Fruit fly (Drosophila melanogaster) whole organism, embryonic: ENCODE data around the gene pps.

Source experiments
- ATbp ChIP-seq: fragments of 200-800 bp; sonication (Bioruptor generic); optimal IDR thresholded peaks from 2 replicates; lab custom pipeline; 2017; ENCODE audit warnings: missing biosample characterization, mild to moderate bottlenecking, missing genetic modification characterization, missing genetic modification reagents
- B-H2 ChIP-seq: fragments of 200-800 bp; sonication (Bioruptor generic); optimal IDR thresholded peaks from 2 replicates; lab custom pipeline; 2018; ENCODE audit warnings: missing biosample characterization, mild to moderate bottlenecking, missing genetic modification characterization
- CG10147 ChIP-seq: fragments of 200-800 bp; sonication (Bioruptor generic); optimal IDR thresholded peaks from 2 replicates; lab custom pipeline; 2019; ENCODE audit warnings: missing biosample characterization, mild to moderate bottlenecking, missing genetic modification characterization, moderate library complexity
- CG10209 ChIP-seq: fragments of 200-800 bp; sonication (Bioruptor generic); optimal IDR thresholded peaks from 3 replicates; lab custom pipeline; 2017; ENCODE audit warnings: missing biosample characterization, mild to moderate bottlenecking, missing genetic modification characterization, missing genetic modification reagents
- CG1024 ChIP-seq: fragments of 200-800 bp; sonication (Bioruptor generic); IDR thresholded peaks from 2 replicates; pipeline ENCODE4 v1.3.6; 2022; ENCODE audit warnings: missing biosample characterization, missing genetic modification characterization
- CG10274 ChIP-seq: fragments of 200-800 bp; sonication (Bioruptor generic); optimal IDR thresholded peaks from 3 replicates; lab custom pipeline; 2017; ENCODE audit warnings: missing biosample characterization, mild to moderate bottlenecking, missing genetic modification characterization
- CG11085 ChIP-seq: fragments of 200-800 bp; sonication (Bioruptor generic); IDR thresholded peaks from 2 replicates; pipeline ENCODE4 v1.3.6; 2022; ENCODE audit warnings: missing biosample characterization, missing genetic modification characterization
- CG12071 ChIP-seq: fragments of 200-800 bp; sonication (Bioruptor generic); optimal IDR thresholded peaks from 3 replicates; lab custom pipeline; 2018; ENCODE audit warnings: missing biosample characterization, mild to moderate bottlenecking, missing genetic modification characterization
- CG12236 ChIP-seq: fragments of 200-800 bp; sonication (Bioruptor generic); optimal IDR thresholded peaks from 2 replicates; lab custom pipeline; 2016; ENCODE audit warnings: missing biosample characterization, missing genetic modification characterization
- CG12391 ChIP-seq: fragments of 200-800 bp; sonication (Bioruptor generic); optimal IDR thresholded peaks from 3 replicates; lab custom pipeline; 2018; ENCODE audit warnings: missing biosample characterization, mild to moderate bottlenecking, missing genetic modification characterization, moderate library complexity
- CG14965 ChIP-seq: fragments of 200-800 bp; sonication (Bioruptor generic); optimal IDR thresholded peaks from 2 replicates; lab custom pipeline; 2016; ENCODE audit warnings: missing biosample characterization, missing genetic modification characterization, borderline replicate concordance
- CG18011 ChIP-seq: fragments of 200-800 bp; sonication (Bioruptor generic); optimal IDR thresholded peaks from 2 replicates; lab custom pipeline; 2017; ENCODE audit warnings: missing biosample characterization, missing genetic modification characterization, mild to moderate bottlenecking, moderate library complexity, missing genotype
- CG2889 ChIP-seq: fragments of 200-800 bp; sonication (Bioruptor generic); IDR thresholded peaks from 3 replicates; pipeline ENCODE4 v1.3.6; 2022; ENCODE audit warnings: missing biosample characterization, missing genetic modification characterization
- CG31388 ChIP-seq: fragments of 200-800 bp; sonication (Bioruptor generic); optimal IDR thresholded peaks from 2 replicates; lab custom pipeline; 2016; ENCODE audit warnings: missing biosample characterization, missing genetic modification characterization
- CG32767 ChIP-seq: fragments of 200-800 bp; sonication (Bioruptor generic); IDR thresholded peaks from 2 replicates; pipeline ENCODE4 v1.3.6; 2022; ENCODE audit warnings: missing biosample characterization, missing genetic modification characterization
- CG33213 ChIP-seq: fragments of 200-800 bp; sonication (Bioruptor generic); optimal IDR thresholded peaks from 3 replicates; lab custom pipeline; 2016; ENCODE audit warnings: missing biosample characterization, missing genetic modification characterization
- CG33557 ChIP-seq: fragments of 200-800 bp; sonication (Bioruptor generic); optimal IDR thresholded peaks from 2 replicates; lab custom pipeline; 2019; ENCODE audit warnings: missing biosample characterization, mild to moderate bottlenecking, missing genetic modification characterization, moderate library complexity
- CG42726 ChIP-seq: fragments of 200-800 bp; sonication (Bioruptor generic); IDR thresholded peaks from 2 replicates; pipeline ENCODE4 v1.3.6; 2022; ENCODE audit warnings: missing biosample characterization, missing genetic modification characterization; ENCODE audit not compliant: partially characterized antibody
- CG6654 ChIP-seq: fragments of 200-800 bp; sonication (Bioruptor generic); optimal IDR thresholded peaks from 2 replicates; lab custom pipeline; 2017; ENCODE audit warnings: missing biosample characterization, mild to moderate bottlenecking, missing genetic modification characterization
- CG6854 ChIP-seq: fragments of 200-800 bp; sonication (Bioruptor generic); optimal IDR thresholded peaks from 3 replicates; lab custom pipeline; 2017; ENCODE audit warnings: missing biosample characterization, mild to moderate bottlenecking, missing genetic modification characterization
- CG8924 ChIP-seq: fragments of 200-800 bp; optimal IDR thresholded peaks from 3 replicates; lab custom pipeline; 2019; ENCODE audit warnings: missing biosample characterization, mild to moderate bottlenecking, missing genetic modification characterization, moderate library complexity
- CoRest ChIP-seq: fragments of 200-800 bp; sonication (Bioruptor generic); optimal IDR thresholded peaks from 3 replicates; lab custom pipeline; 2018; ENCODE audit warnings: missing biosample characterization, mild to moderate bottlenecking, missing genetic modification characterization, moderate library complexity
- D ChIP-seq, 2 experiments: fragments of 200-800 bp in 1 of 2; fragments of >200 bp in 1 of 2; sonication (Bioruptor generic) in 1 of 2; optimal IDR thresholded peaks; 2 replicates in 1 of 2; 3 replicates in 1 of 2; lab custom pipeline; 2017; ENCODE audit warnings: mild to moderate bottlenecking in 1 of 2, missing biosample characterization in 1 of 2, missing genetic modification characterization in 1 of 2, missing genetic modification reagents in 1 of 2
- Dref ChIP-seq: fragments of 200-800 bp; sonication (Bioruptor generic); IDR thresholded peaks from 2 replicates; pipeline ENCODE4 v1.3.6; 2022; ENCODE audit warnings: missing biosample characterization, missing genetic modification characterization
- Ets97D ChIP-seq: fragments of 200-800 bp; sonication (Bioruptor generic); optimal IDR thresholded peaks from 3 replicates; lab custom pipeline; 2016; ENCODE audit warnings: missing biosample characterization, missing genetic modification characterization
- Mad ChIP-seq: fragments of 200-800 bp; sonication (Bioruptor generic); optimal IDR thresholded peaks from 2 replicates; lab custom pipeline; 2016; ENCODE audit warnings: missing biosample characterization, missing genetic modification characterization
- NFAT ChIP-seq: fragments of 200-800 bp; sonication (Bioruptor generic); IDR thresholded peaks from 2 replicates; pipeline ENCODE4 v1.3.6; 2022; ENCODE audit warnings: missing biosample characterization, missing genetic modification characterization
- Vsx1 ChIP-seq: fragments of 200-800 bp; sonication (Bioruptor generic); optimal IDR thresholded peaks from 2 replicates; lab custom pipeline; 2017; ENCODE audit warnings: missing biosample characterization, mild to moderate bottlenecking, missing genetic modification characterization, missing genetic modification reagents
- abd-A ChIP-seq: fragments of 200-800 bp; sonication (Bioruptor generic); optimal IDR thresholded peaks from 3 replicates; lab custom pipeline; 2019; ENCODE audit warnings: missing biosample characterization, mild to moderate bottlenecking, missing genetic modification characterization, moderate library complexity
- bcd ChIP-seq: fragments of 200-800 bp; sonication (Bioruptor generic); optimal IDR thresholded peaks from 2 replicates; lab custom pipeline; 2017; ENCODE audit warnings: missing biosample characterization, mild to moderate bottlenecking, missing genetic modification characterization
- cato ChIP-seq: fragments of 200-800 bp; sonication (Bioruptor generic); optimal IDR thresholded peaks from 2 replicates; lab custom pipeline; 2016; ENCODE audit warnings: missing biosample characterization, missing genetic modification characterization, borderline replicate concordance
- chif ChIP-seq, 2 experiments: fragments of 200-800 bp; sonication (Bioruptor generic); optimal IDR thresholded peaks; 3 replicates each; lab custom pipeline; 2016; ENCODE audit warnings: missing biosample characterization in 2 of 2, missing genetic modification characterization in 2 of 2
- dan ChIP-seq: fragments of 200-800 bp; sonication (Bioruptor generic); IDR thresholded peaks from 2 replicates; pipeline ENCODE4 v1.3.6; 2022; ENCODE audit warnings: missing biosample characterization, missing genetic modification characterization
- ems ChIP-seq: fragments of 200-800 bp; sonication (Bioruptor generic); optimal IDR thresholded peaks from 3 replicates; lab custom pipeline; 2016; ENCODE audit warnings: missing biosample characterization, missing genetic modification characterization
- exex ChIP-seq: fragments of 200-800 bp; sonication (Bioruptor generic); optimal IDR thresholded peaks from 4 replicates; lab custom pipeline; 2018; ENCODE audit warnings: missing biosample characterization, mild to moderate bottlenecking, missing genetic modification characterization, moderate library complexity
- ham ChIP-seq: fragments of 200-800 bp; sonication (Bioruptor generic); IDR thresholded peaks from 2 replicates; pipeline ENCODE4 v1.3.6; 2022; ENCODE audit warnings: missing biosample characterization, missing genetic modification characterization
- inv ChIP-seq: fragments of 200-800 bp; sonication (Bioruptor generic); IDR thresholded peaks from 2 replicates; pipeline ENCODE4 v1.3.6; 2022; ENCODE audit warnings: missing biosample characterization, missing genetic modification characterization; ENCODE audit not compliant: partially characterized antibody
- jigr1 ChIP-seq: fragments of 200-800 bp; sonication (Bioruptor generic); IDR thresholded peaks from 3 replicates; pipeline ENCODE4 v1.3.6; 2022; ENCODE audit warnings: missing biosample characterization, missing genetic modification characterization
- kah ChIP-seq: fragments of 200-800 bp; sonication (Bioruptor generic); optimal IDR thresholded peaks from 2 replicates; lab custom pipeline; 2018; ENCODE audit warnings: missing biosample characterization, mild to moderate bottlenecking, missing genetic modification characterization
- maf-S ChIP-seq: fragments of 200-800 bp; sonication (Bioruptor generic); optimal IDR thresholded peaks from 2 replicates; lab custom pipeline; 2016; ENCODE audit warnings: missing biosample characterization, missing genetic modification characterization
- nau ChIP-seq: fragments of 200-800 bp; sonication (Bioruptor generic); optimal IDR thresholded peaks from 3 replicates; lab custom pipeline; 2017; ENCODE audit warnings: missing biosample characterization, mild to moderate bottlenecking, missing genetic modification characterization, missing genetic modification reagents
- trh ChIP-seq: fragments of 200-800 bp; sonication (Bioruptor generic); optimal IDR thresholded peaks from 2 replicates; lab custom pipeline; 2016; ENCODE audit warnings: missing biosample characterization, missing genetic modification characterization
- vfl ChIP-seq: fragments of 200-800 bp; sonication (Bioruptor generic); optimal IDR thresholded peaks from 2 replicates; lab custom pipeline; 2016; ENCODE audit warnings: missing biosample characterization, missing genetic modification characterization
- vnd ChIP-seq: fragments of 200-800 bp; sonication (Bioruptor generic); IDR thresholded peaks from 3 replicates; pipeline ENCODE4 v1.3.6; 2022; ENCODE audit warnings: missing biosample characterization, missing genetic modification characterization; ENCODE audit not compliant: partially characterized antibody

pps gene

dm6 chr3R:12398620-12399247 is 14.9 kb upstream of the pps start, which contains the start of gene Cyp9f3 (continued):
- no peak for TF ChIP-seq Mad (GFP tag; lab: Kevin White, UChicago)
- TF ChIP-seq CG33213 (GFP tag; lab: Kevin White, UChicago) = no peak
- TF ChIP-seq CG2889 = no peak
- TF ChIP-seq vfl (GFP tag; lab: Kevin White, UChicago) = no peak
- no peak for TF ChIP-seq ATbp (GFP tag; lab: Kevin White, UChicago)
- TF ChIP-seq inv (GFP tag; lab: Robert Waterston, UW) = no peak
- TF ChIP-seq trh (GFP tag; lab: Kevin White, UChicago) = no peak
- no peak for TF ChIP-seq nau
- no peak for TF ChIP-seq CoRest
- TF ChIP-seq Dref = 0 out of 2 replicates have a peak, but pooled peaks have one; percentile 10
- no peak for TF ChIP-seq bcd (GFP tag; lab: Kevin White, UChicago)
- 0 out of 2 replicates have a peak, but pooled peaks have one; percentile 9 for TF ChIP-seq CG32767 (GFP tag; lab: Robert Waterston, UW)
- no peak for TF ChIP-seq CG10147 (GFP tag; lab: Kevin White, UChicago)
- TF ChIP-seq CG12391 (tag; lab: Kevin White, UChicago) = no peak
- TF ChIP-seq chif (GFP tag; optimal IDR thresholded peaks at IDR 0.05; lab: Kevin White, UChicago) = no peak
- no peak for TF ChIP-seq Ets97D (GFP tag; lab: Kevin White, UChicago)
- no peak for TF ChIP-seq kah (GFP tag; lab: Kevin White, UChicago)
- no peak for TF ChIP-seq CG10209 (GFP tag; lab: Kevin White, UChicago)
- no peak for TF ChIP-seq ems (GFP tag; lab: Kevin White, UChicago)
- TF ChIP-seq CG12236 = no peak
- TF ChIP-seq CG42726 (GFP tag; lab: Robert Waterston, UW) = peak; percentile 46; the same call in 1 of the 2 replicates
- TF ChIP-seq CG14965 (GFP tag; lab: Kevin White, UChicago) = no peak
- no peak for TF ChIP-seq D (optimal IDR thresholded peaks at IDR 0.05; lab: Kevin White, UChicago)
- TF ChIP-seq D (GFP tag; optimal IDR thresholded peaks at IDR 0.05; lab: Kevin White, UChicago) = no peak
- no peak for TF ChIP-seq maf-S
- TF ChIP-seq cato (GFP tag; lab: Kevin White, UChicago) = no peak
- TF ChIP-seq jigr1 (GFP tag; lab: Robert Waterston, UW) = no peak
- TF ChIP-seq CG6854 (GFP tag; lab: Kevin White, UChicago) = no peak
- no peak for TF ChIP-seq dan
- peak; percentile 19 for TF ChIP-seq CG12071 (GFP tag; lab: Kevin White, UChicago)
- TF ChIP-seq B-H2 (GFP tag; lab: Kevin White, UChicago) = no peak
- TF ChIP-seq CG1024 (GFP tag; lab: Robert Waterston, UW) = no peak
- TF ChIP-seq NFAT (GFP tag; lab: Robert Waterston, UW) = no peak
- TF ChIP-seq CG31388 (GFP tag; lab: Kevin White, UChicago) = no peak
- peak; percentile 9 for TF ChIP-seq CG18011
- TF ChIP-seq abd-A = no peak
- no peak for TF ChIP-seq vnd (GFP tag; lab: Robert Waterston, UW)
- TF ChIP-seq CG11085 = no peak
- no peak for TF ChIP-seq CG6654
- TF ChIP-seq Vsx1 = no peak
- no peak for TF ChIP-seq CG8924 (tag; lab: Kevin White, UChicago)
- peak; percentile 53 for TF ChIP-seq exex (tag; lab: Kevin White, UChicago)
- TF ChIP-seq ham (GFP tag; lab: Robert Waterston, UW) = no peak
- no peak for TF ChIP-seq CG33557 (GFP tag; lab: Kevin White, UChicago)
- peak; percentile 63 for TF ChIP-seq CG10274 (GFP tag; lab: Kevin White, UChicago)
